Fruit fly (Drosophila melanogaster) whole organism, embryonic: ENCODE data around the gene CG10055.

Experiments used
- Awh ChIP-seq: fragments of 200-800 bp; sonication (Bioruptor generic); IDR thresholded peaks from 2 replicates; pipeline ENCODE4, ENCODE4 v1.3.6; 2022; ENCODE audit warnings: missing biosample characterization, missing genetic modification characterization
- B-H2 ChIP-seq: fragments of 200-800 bp; sonication (Bioruptor generic); optimal IDR thresholded peaks from 2 replicates; lab custom pipeline; 2018; ENCODE audit warnings: missing biosample characterization, mild to moderate bottlenecking, missing genetic modification characterization
- C15 ChIP-seq: fragments of 200-800 bp; sonication (Bioruptor generic); IDR thresholded peaks from 3 replicates; pipeline ENCODE4 v1.3.6; 2022; ENCODE audit warnings: missing biosample characterization, missing genetic modification characterization
- CG10147 ChIP-seq: fragments of 200-800 bp; sonication (Bioruptor generic); optimal IDR thresholded peaks from 2 replicates; lab custom pipeline; 2019; ENCODE audit warnings: missing biosample characterization, mild to moderate bottlenecking, missing genetic modification characterization, moderate library complexity
- CG12391 ChIP-seq: fragments of 200-800 bp; sonication (Bioruptor generic); optimal IDR thresholded peaks from 3 replicates; lab custom pipeline; 2018; ENCODE audit warnings: missing biosample characterization, mild to moderate bottlenecking, missing genetic modification characterization, moderate library complexity
- CG13123 ChIP-seq: fragments of 200-800 bp; sonication (Bioruptor generic); optimal IDR thresholded peaks from 2 replicates; lab custom pipeline; 2016; ENCODE audit warnings: missing biosample characterization, missing genetic modification characterization
- CG13296 ChIP-seq: fragments of 200-800 bp; sonication (Bioruptor generic); optimal IDR thresholded peaks from 3 replicates; lab custom pipeline; 2018; ENCODE audit warnings: missing biosample characterization, mild to moderate bottlenecking, missing genetic modification characterization
- CG15073 ChIP-seq: fragments of 200-800 bp; sonication (Bioruptor generic); optimal IDR thresholded peaks from 2 replicates; lab custom pipeline; 2016; ENCODE audit warnings: missing biosample characterization, missing genetic modification characterization
- CG15601 ChIP-seq: fragments of 200-800 bp; sonication (Bioruptor generic); optimal IDR thresholded peaks from 3 replicates; lab custom pipeline; 2019; ENCODE audit warnings: missing biosample characterization, mild to moderate bottlenecking, missing genetic modification characterization, moderate library complexity
- CG17328 ChIP-seq: fragments of 200-800 bp; sonication (Bioruptor generic); IDR thresholded peaks from 2 replicates; pipeline ENCODE4 v1.3.6; 2022; ENCODE audit warnings: missing biosample characterization, missing genetic modification characterization
- CG31224 ChIP-seq: fragments of 200-800 bp; sonication (Bioruptor generic); IDR thresholded peaks from 2 replicates; pipeline ENCODE4 v1.3.6; 2022; ENCODE audit warnings: missing biosample characterization, missing genetic modification characterization
- CG31441 ChIP-seq: fragments of 200-800 bp; sonication (Bioruptor generic); IDR thresholded peaks from 2 replicates; pipeline ENCODE4 v1.3.6; 2022; ENCODE audit warnings: missing biosample characterization, missing genetic modification characterization
- CG34224 ChIP-seq: fragments of 200-800 bp; sonication (Bioruptor generic); IDR thresholded peaks from 3 replicates; pipeline ENCODE4 v1.3.6; 2022; ENCODE audit warnings: missing biosample characterization, missing genetic modification characterization; ENCODE audit not compliant: partially characterized antibody
- CG6272 ChIP-seq: fragments of 200-800 bp; sonication (Bioruptor generic); IDR thresholded peaks from 2 replicates; pipeline ENCODE4 v1.3.6; 2022; ENCODE audit warnings: missing biosample characterization, missing genetic modification characterization
- CG6765 ChIP-seq: fragments of 200-800 bp; sonication (Bioruptor generic); optimal IDR thresholded peaks from 3 replicates; lab custom pipeline; 2017; ENCODE audit warnings: missing biosample characterization, mild to moderate bottlenecking, missing genetic modification characterization
- CG7271 ChIP-seq: fragments of 200-800 bp; sonication (Bioruptor generic); optimal IDR thresholded peaks from 2 replicates; lab custom pipeline; 2018; ENCODE audit warnings: missing biosample characterization, mild to moderate bottlenecking, missing genetic modification characterization, moderate library complexity
- CG7372 ChIP-seq: fragments of 200-800 bp; sonication (Bioruptor generic); IDR thresholded peaks from 2 replicates; pipeline ENCODE4 v1.3.6; 2022; ENCODE audit warnings: missing biosample characterization, missing genetic modification characterization
- CG7987 ChIP-seq: fragments of 200-800 bp; sonication (Bioruptor generic); optimal IDR thresholded peaks from 2 replicates; lab custom pipeline; 2018; ENCODE audit warnings: missing biosample characterization, mild to moderate bottlenecking, missing genetic modification characterization, moderate library complexity
- CG9817 ChIP-seq: fragments of 200-800 bp; sonication (Bioruptor generic); optimal IDR thresholded peaks from 2 replicates; lab custom pipeline; 2018; ENCODE audit warnings: missing biosample characterization, mild to moderate bottlenecking, missing genetic modification characterization, moderate library complexity
- Ets97D ChIP-seq: fragments of 200-800 bp; sonication (Bioruptor generic); optimal IDR thresholded peaks from 3 replicates; lab custom pipeline; 2016; ENCODE audit warnings: missing biosample characterization, missing genetic modification characterization
- HLH3B ChIP-seq: fragments of 200-800 bp; sonication (Bioruptor generic); IDR thresholded peaks from 2 replicates; pipeline ENCODE4 v1.3.6; 2022; ENCODE audit warnings: missing biosample characterization, missing genetic modification characterization
- HLH4C ChIP-seq: fragments of 200-800 bp; sonication (Bioruptor generic); IDR thresholded peaks from 3 replicates; pipeline ENCODE4 v1.3.6; 2022; ENCODE audit warnings: missing biosample characterization, missing genetic modification characterization; ENCODE audit not compliant: partially characterized antibody
- HLH54F ChIP-seq: fragments of 200-800 bp; sonication (Bioruptor generic); optimal IDR thresholded peaks from 3 replicates; lab custom pipeline; 2016; ENCODE audit warnings: missing biosample characterization, missing genetic modification characterization
- Hand ChIP-seq: fragments of 200-800 bp; sonication (Bioruptor generic); optimal IDR thresholded peaks from 2 replicates; lab custom pipeline; 2017; ENCODE audit warnings: mild to moderate bottlenecking, missing biosample characterization, missing genetic modification reagents, missing genetic modification characterization
- Hey ChIP-seq: fragments of 200-800 bp; sonication (Bioruptor generic); optimal IDR thresholded peaks from 3 replicates; lab custom pipeline; 2018; ENCODE audit warnings: missing biosample characterization, mild to moderate bottlenecking, missing genetic modification characterization
- Ravus ChIP-seq: fragments of 200-800 bp; sonication (Bioruptor generic); IDR thresholded peaks from 2 replicates; pipeline ENCODE4 v1.3.6; 2022; ENCODE audit warnings: missing biosample characterization, missing genetic modification characterization
- Sry-δ ChIP-seq: fragments of 200-800 bp; sonication (Bioruptor generic); optimal IDR thresholded peaks from 2 replicates; lab custom pipeline; 2016; ENCODE audit warnings: missing biosample characterization, missing genetic modification characterization
- Vsx1 ChIP-seq: fragments of 200-800 bp; sonication (Bioruptor generic); optimal IDR thresholded peaks from 2 replicates; lab custom pipeline; 2017; ENCODE audit warnings: missing biosample characterization, mild to moderate bottlenecking, missing genetic modification characterization, missing genetic modification reagents
- chif ChIP-seq, 2 experiments: fragments of 200-800 bp; sonication (Bioruptor generic); optimal IDR thresholded peaks; 3 replicates each; lab custom pipeline; 2016; ENCODE audit warnings: missing biosample characterization in 2 of 2, missing genetic modification characterization in 2 of 2
- chinmo ChIP-seq: fragments of 200-800 bp; sonication (Bioruptor generic); IDR thresholded peaks from 4 replicates; pipeline ENCODE4 v1.3.6; 2022; ENCODE audit warnings: missing biosample characterization, missing genetic modification characterization; ENCODE audit not compliant: partially characterized antibody
- dan ChIP-seq: fragments of 200-800 bp; sonication (Bioruptor generic); IDR thresholded peaks from 2 replicates; pipeline ENCODE4 v1.3.6; 2022; ENCODE audit warnings: missing biosample characterization, missing genetic modification characterization
- gsb-n ChIP-seq: fragments of 200-800 bp; sonication (Bioruptor generic); optimal IDR thresholded peaks from 3 replicates; lab custom pipeline; 2018; ENCODE audit warnings: missing biosample characterization, mild to moderate bottlenecking, missing genetic modification characterization
- lilli ChIP-seq: fragments of 200-800 bp; sonication (Bioruptor generic); optimal IDR thresholded peaks from 3 replicates; lab custom pipeline; 2016; ENCODE audit warnings: missing biosample characterization, missing genetic modification characterization
- lmd ChIP-seq: fragments of 200-800 bp; sonication (Bioruptor generic); IDR thresholded peaks from 2 replicates; pipeline ENCODE4 v1.3.6; 2022; ENCODE audit warnings: missing biosample characterization, missing genetic modification characterization
- nmo ChIP-seq: fragments of 200-800 bp; sonication (Bioruptor generic); optimal IDR thresholded peaks from 2 replicates; lab custom pipeline; 2018; ENCODE audit warnings: missing biosample characterization, mild to moderate bottlenecking, missing genetic modification characterization, moderate library complexity
- prd ChIP-seq, 3 experiments: fragments of >200 bp in 2 of 3; fragments of 200-800 bp in 1 of 3; sonication (Bioruptor generic) in 1 of 3; optimal IDR thresholded peaks in 2 of 3; IDR thresholded peaks in 1 of 3; 2 replicates in 2 of 3; 3 replicates in 1 of 3; pipeline versions ENCODE4 v1.3.6 to Lab custom; 2017 to 2022; ENCODE audit warnings: missing biosample characterization in 1 of 3, missing genetic modification characterization in 1 of 3
- pum ChIP-seq: fragments of 200-800 bp; sonication (Bioruptor generic); optimal IDR thresholded peaks from 2 replicates; lab custom pipeline; 2016; ENCODE audit warnings: missing biosample characterization, missing genetic modification characterization
- run ChIP-seq: fragments of 200-800 bp; sonication (Bioruptor generic); optimal IDR thresholded peaks from 3 replicates; lab custom pipeline; 2018; ENCODE audit warnings: missing biosample characterization, mild to moderate bottlenecking, missing genetic modification characterization
- sd ChIP-seq: fragments of 200-800 bp; sonication (Bioruptor generic); optimal IDR thresholded peaks from 3 replicates; lab custom pipeline; 2018; ENCODE audit warnings: missing biosample characterization, mild to moderate bottlenecking, missing genetic modification characterization, moderate library complexity
- so ChIP-seq: fragments of 200-800 bp; sonication (Bioruptor generic); IDR thresholded peaks from 3 replicates; pipeline ENCODE4 v1.3.6; 2022; ENCODE audit warnings: missing biosample characterization, missing genetic modification characterization
- ssp ChIP-seq: fragments of 200-800 bp; sonication (Bioruptor generic); IDR thresholded peaks from 2 replicates; pipeline ENCODE4 v1.3.6; 2022; ENCODE audit warnings: missing biosample characterization, missing genetic modification characterization
- stwl ChIP-seq: fragments of 200-800 bp; sonication (Bioruptor generic); optimal IDR thresholded peaks from 3 replicates; lab custom pipeline; 2018; ENCODE audit warnings: missing biosample characterization, mild to moderate bottlenecking, missing genetic modification characterization, moderate library complexity
- sug ChIP-seq: fragments of 200-800 bp; optimal IDR thresholded peaks from 2 replicates; lab custom pipeline; 2019; ENCODE audit warnings: missing biosample characterization, mild to moderate bottlenecking, missing genetic modification characterization, moderate library complexity
- trh ChIP-seq: fragments of 200-800 bp; sonication (Bioruptor generic); optimal IDR thresholded peaks from 2 replicates; lab custom pipeline; 2016; ENCODE audit warnings: missing biosample characterization, missing genetic modification characterization
- unpg ChIP-seq: fragments of 200-800 bp; sonication (Bioruptor generic); optimal IDR thresholded peaks from 3 replicates; lab custom pipeline; 2018; ENCODE audit warnings: missing biosample characterization, mild to moderate bottlenecking, missing genetic modification characterization, moderate library complexity
- wdn ChIP-seq: fragments of 200-800 bp; sonication (Bioruptor generic); IDR thresholded peaks from 2 replicates; pipeline ENCODE4 v1.3.6; 2022; ENCODE audit warnings: missing biosample characterization, missing genetic modification characterization
- yki ChIP-seq: fragments of >200 bp; optimal IDR thresholded peaks from 3 replicates; lab custom pipeline; 2018
- zfh1 ChIP-seq: fragments of 200-800 bp; sonication (Bioruptor generic); IDR thresholded peaks from 3 replicates; pipeline ENCODE4 v1.3.6; 2022; ENCODE audit warnings: missing biosample characterization, missing genetic modification characterization

CG10055 gene

dm6 chr3R:7150544-7151406, 35.7 kb downstream of the CG10055 start, which contains the start of the genes gfzf and Sas-4 (continued):
- TF ChIP-seq gsb-n (tag; lab: Kevin White, UChicago) (no peak), Vsx1 (no peak), run (tag; lab: Kevin White, UChicago) (no peak), CG17328 (GFP tag; lab: Robert Waterston, UW) (peak; percentile 48; the same call in 1 of the 2 replicates), CG34224 (no peak), chinmo (GFP tag; lab: Robert Waterston, UW) (no peak), trh (GFP tag; lab: Kevin White, UChicago) (no peak), chif (GFP tag; optimal IDR thresholded peaks at IDR 0.05; lab: Kevin White, UChicago) (peak; percentile 50 to 51), HLH54F (GFP tag; lab: Kevin White, UChicago) (peak; percentile 57), CG10147 (GFP tag; lab: Kevin White, UChicago) (no peak), Awh (GFP tag; lab: Robert Waterston, UW) (peak; percentile 13; the same call in 1 of the 2 replicates), CG7372 (GFP tag; lab: Robert Waterston, UW) (peak; percentile 20), HLH4C (no peak), wdn (GFP tag; lab: Robert Waterston, UW) (peak; percentile 39; the same call in 1 of the 2 replicates), B-H2 (GFP tag; lab: Kevin White, UChicago) (no peak), pum (GFP tag; lab: Kevin White, UChicago) (peak; percentile 27), yki (lab: Kevin White, UChicago) (no peak), HLH3B (GFP tag; lab: Robert Waterston, UW) (peak; percentile 42; the same call in 1 of the 2 replicates), so (GFP tag; lab: Robert Waterston, UW) (no peak), CG13123 (GFP tag; lab: Kevin White, UChicago) (peak; percentile 29), stwl (tag; lab: Kevin White, UChicago) (peak; percentile 39), CG6765 (GFP tag; lab: Kevin White, UChicago) (no peak), CG7987 (no peak), CG15073 (GFP tag; lab: Kevin White, UChicago) (no peak), CG6272 (GFP tag; lab: Robert Waterston, UW) (peak; percentile 41), Ravus (no peak; the same call in 1 of the 2 replicates), ssp (GFP tag; lab: Robert Waterston, UW) (peak; percentile 39), Hey (tag; lab: Kevin White, UChicago) (no peak), Ets97D (GFP tag; lab: Kevin White, UChicago) (no peak), CG9817 (tag; lab: Kevin White, UChicago) (peak; percentile 60), prd (optimal IDR thresholded peaks at IDR 0.05; lab: Kevin White, UChicago) (no peak), prd (GFP tag; IDR thresholded peaks at IDR 0.05; lab: Robert Waterston, UW) (peak; percentile 71; the same call in 2 of the 3 replicates), C15 (GFP tag; lab: Robert Waterston, UW) (no peak), sd (peak; percentile 10), zfh1 (GFP tag; lab: Robert Waterston, UW) (peak; percentile 70; the same call in 2 of the 3 replicates), CG31441 (peak; percentile 57), CG7271 (tag; lab: Kevin White, UChicago) (no peak), sug (tag; lab: Kevin White, UChicago) (peak; percentile 33), Sry-δ (peak; percentile 23), lilli (GFP tag; lab: Kevin White, UChicago) (peak; percentile 78), CG15601 (peak; percentile 38), Hand (GFP tag; lab: Kevin White, UChicago) (no peak), CG13296 (GFP tag; lab: Kevin White, UChicago) (peak; percentile 4), CG31224 (GFP tag; lab: Robert Waterston, UW) (peak; percentile 59), CG12391 (peak; percentile 56), lmd (GFP tag; lab: Robert Waterston, UW) (peak; percentile 74; the same call in 1 of the 2 replicates), nmo (GFP tag; lab: Kevin White, UChicago) (peak; percentile 76), unpg (GFP tag; lab: Kevin White, UChicago) (peak; percentile 25), dan (no peak)
